Worm (Caenorhabditis elegans): Measurements from ENCODE around the gene F53F4.18.

The F53F4.18 gene

DNA sequence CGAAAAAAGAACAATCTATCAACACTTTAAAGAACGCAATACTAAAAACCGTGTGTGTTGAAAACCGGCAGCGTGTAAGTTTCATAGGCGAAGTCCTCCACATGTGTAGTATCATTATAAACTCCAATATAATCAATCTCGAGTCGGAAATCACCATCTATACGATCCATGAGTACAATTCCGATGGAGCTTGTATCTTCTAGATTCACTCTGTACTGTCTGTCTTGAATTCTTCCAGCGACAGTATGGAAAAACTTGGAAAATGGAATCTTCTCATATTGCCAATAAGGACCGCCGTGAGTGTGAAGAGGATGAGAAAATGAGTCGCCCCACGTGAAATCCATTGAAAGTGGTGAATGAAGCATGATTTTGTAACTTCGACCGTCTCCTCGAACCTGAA is 23.0 kb upstream of the F53F4.18 start (continued):
- TF ChIP-seq let-607 (tag; optimal IDR thresholded peaks at IDR 0.05) (peak in 1 of 2 experiments; percentile 70), fkh-3 (tag; optimal IDR thresholded peaks at IDR 0.05) (no peak), pha-4 (tag; optimal IDR thresholded peaks at IDR 0.05) (peak; percentile 50), aptf-3 (GFP tag; IDR thresholded peaks at IDR 0.05) (no peak), dpff-1 (tag; optimal IDR thresholded peaks at IDR 0.05) (peak; percentile 67), Y79H2A.3 (GFP tag; conservative IDR thresholded peaks at IDR 0.05) (no peak), F57C9.4 (tag; optimal IDR thresholded peaks at IDR 0.05) (peak; percentile 79), lin-35 (GFP tag; optimal IDR thresholded peaks at IDR 0.05) (no peak), chd-7 (tag; optimal IDR thresholded peaks at IDR 0.05) (peak; percentile 65), F37B4.10 (GFP tag; IDR thresholded peaks at IDR 0.05) (no peak), attf-6 (GFP tag; IDR thresholded peaks at IDR 0.05) (0 out of 2 replicates have a peak, but pooled peaks have one; percentile 39), B0336.3 (GFP tag; IDR thresholded peaks at IDR 0.05) (peak; percentile 85), nhr-80 (tag; optimal IDR thresholded peaks at IDR 0.05) (no peak), nhr-90 (tag; optimal IDR thresholded peaks at IDR 0.05) (peak; percentile 10), rec-8 (tag; optimal IDR thresholded peaks at IDR 0.05) (no peak), ekl-4 (GFP tag; IDR thresholded peaks at IDR 0.05) (peak; percentile 75), ztf-3 (GFP tag; optimal IDR thresholded peaks at IDR 0.05) (peak; percentile 71), gei-17 (GFP tag; optimal IDR thresholded peaks at IDR 0.05) (no peak), ama-1 (optimal IDR thresholded peaks at IDR 0.05) (peak; percentile 66), ama-1 (GFP tag; optimal IDR thresholded peaks at IDR 0.05) (no peak), nfya-1 (tag; optimal IDR thresholded peaks at IDR 0.05; ENCODE audit: borderline replicate concordance, insufficient read depth) (no peak), ztf-22 (GFP tag; optimal IDR thresholded peaks at IDR 0.05) (no peak), atf-7 (tag; optimal IDR thresholded peaks at IDR 0.05) (peak; percentile 74), K11D2.4 (GFP tag; IDR thresholded peaks at IDR 0.05) (peak; percentile 50; the same call in 1 of the 2 replicates), ceh-58 (GFP tag; IDR thresholded peaks at IDR 0.05) (no peak), repo-1 (tag; optimal IDR thresholded peaks at IDR 0.05) (peak; percentile 77), madf-8 (GFP tag; conservative IDR thresholded peaks at IDR 0.05) (no peak), dpl-1 (GFP tag; optimal IDR thresholded peaks at IDR 0.05) (no peak), sptf-2 (GFP tag; optimal IDR thresholded peaks at IDR 0.05) (no peak), sea-2 (GFP tag; IDR thresholded peaks at IDR 0.05) (no peak), snpc-4 (GFP tag; optimal IDR thresholded peaks at IDR 0.05) (no peak), snpc-4 (tag; optimal IDR thresholded peaks at IDR 0.05) (peak in 2 of 4 experiments; percentile 35 to 48), T07F8.4 (tag; optimal IDR thresholded peaks at IDR 0.05) (no peak), hsf-1 (GFP tag; IDR thresholded peaks at IDR 0.05) (peak; percentile 46; the same call in 1 of the 2 replicates), nhr-27 (tag; optimal IDR thresholded peaks at IDR 0.05) (no peak), Y56A3A.18 (GFP tag; IDR thresholded peaks at IDR 0.05) (peak; percentile 86), B0019.2 (GFP tag; conservative IDR thresholded peaks at IDR 0.05) (no peak), F49E8.2 (tag; optimal IDR thresholded peaks at IDR 0.05; ENCODE audit: insufficient read depth) (no peak), zim-3 (tag; optimal IDR thresholded peaks at IDR 0.05) (no peak), B0261.1 (tag; optimal IDR thresholded peaks at IDR 0.05) (no peak), Y95B8A.8 (GFP tag; IDR thresholded peaks at IDR 0.05) (0 out of 2 replicates have a peak, but pooled peaks have one; percentile 71), T26A5.8 (tag; optimal IDR thresholded peaks at IDR 0.05) (peak; percentile 70), B0035.1 (tag; optimal IDR thresholded peaks at IDR 0.05) (peak; percentile 6), snpc-1.3 (tag; optimal IDR thresholded peaks at IDR 0.05; ENCODE audit: insufficient read depth) (no peak), F39B2.1 (GFP tag; IDR thresholded peaks at IDR 0.05) (no peak), bed-2 (GFP tag; IDR thresholded peaks at IDR 0.05) (no peak), attf-5 (GFP tag; optimal IDR thresholded peaks at IDR 0.05) (peak; percentile 23), hlh-26 (GFP tag; conservative IDR thresholded peaks at IDR 0.05) (no peak), egl-44 (GFP tag; IDR thresholded peaks at IDR 0.05) (peak; percentile 9; the same call in 1 of the 2 replicates)
